Fruit fly (Drosophila melanogaster): ENCODE results near the gene CG11892.

dm6 chr3R:25285173-25285572 is 3.8 kb downstream of the CG11892 start, which contains the start of gene CG31104:
- TF ChIP-seq CG8478 (optimal IDR thresholded peaks at IDR 0.05) (no peak), CTCF (optimal IDR thresholded peaks at IDR 0.05) (no peak)
